Fruit fly (Drosophila melanogaster): Measurements from ENCODE around the gene CG16989.

The CG16989 gene

DNA sequence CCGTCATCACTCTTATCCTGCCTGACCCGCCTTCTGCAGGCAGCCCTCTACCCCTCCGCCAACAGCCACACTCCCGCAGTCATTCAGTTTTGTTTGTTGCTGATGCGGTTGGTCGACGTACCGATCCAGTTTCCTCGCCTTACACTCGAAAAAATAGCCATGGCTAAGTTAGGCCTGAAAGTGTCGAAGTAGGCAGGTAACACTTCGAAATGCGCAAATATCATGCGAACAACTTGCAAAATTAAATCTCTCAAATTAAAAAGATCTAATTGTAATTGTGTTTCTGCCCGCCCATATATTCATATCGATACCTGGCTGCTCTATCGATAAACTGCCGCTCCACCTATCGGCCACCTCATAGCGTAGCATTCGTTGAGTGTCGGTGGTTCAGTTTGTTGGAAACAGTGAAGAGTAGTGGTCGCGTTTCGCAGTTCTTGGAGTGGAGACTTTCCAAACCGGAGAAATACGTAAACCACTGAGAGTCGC, 23.3 kb upstream of the CG16989 start, which contains the start of gene fz3 (continued):
- peak; percentile 93 for TF ChIP-seq CG13287 (GFP tag; IDR thresholded peaks at IDR 0.05; ENCODE audit: partially characterized antibody)
- TF ChIP-seq CG34376 (GFP tag; optimal IDR thresholded peaks at IDR 0.05) = no peak
- peak; percentile 23 for TF ChIP-seq D19A (tag; optimal IDR thresholded peaks at IDR 0.05)
- TF ChIP-seq Asciz (GFP tag; optimal IDR thresholded peaks at IDR 0.05) = no peak
- no peak for TF ChIP-seq gsb (GFP tag; IDR thresholded peaks at IDR 0.05)
- no peak for TF ChIP-seq CG10147 (GFP tag; optimal IDR thresholded peaks at IDR 0.05)
- TF ChIP-seq hb (GFP tag; IDR thresholded peaks at IDR 0.05; ENCODE audit: partially characterized antibody) = peak; percentile 75
- no peak for TF ChIP-seq Bteb2 (GFP tag; optimal IDR thresholded peaks at IDR 0.05)
- TF ChIP-seq lab (GFP tag; optimal IDR thresholded peaks at IDR 0.05) = peak; percentile 31
- TF ChIP-seq CG8944 (GFP tag; optimal IDR thresholded peaks at IDR 0.05) = no peak
- TF ChIP-seq gfzf (GFP tag; optimal IDR thresholded peaks at IDR 0.05) = peak; percentile 8
- no peak for TF ChIP-seq CG4360 (GFP tag; IDR thresholded peaks at IDR 0.05)
- TF ChIP-seq so (GFP tag; IDR thresholded peaks at IDR 0.05) = 0 out of 3 replicates have a peak, but pooled peaks have one; percentile 36
- no peak for TF ChIP-seq Hsf (GFP tag; optimal IDR thresholded peaks at IDR 0.05)
- no peak for TF ChIP-seq CG12155 (GFP tag; optimal IDR thresholded peaks at IDR 0.05)
- peak; percentile 20; the same call in 1 of the 2 replicates for TF ChIP-seq NFAT (GFP tag; IDR thresholded peaks at IDR 0.05)
- no peak for TF ChIP-seq yki (optimal IDR thresholded peaks at IDR 0.05)
- TF ChIP-seq CG15696 (tag; optimal IDR thresholded peaks at IDR 0.05) = no peak
- TF ChIP-seq CG7928 (GFP tag; optimal IDR thresholded peaks at IDR 0.05) = no peak
- TF ChIP-seq ken (GFP tag; IDR thresholded peaks at IDR 0.05) = no peak
- no peak for TF ChIP-seq CG16863 (GFP tag; optimal IDR thresholded peaks at IDR 0.05)
- TF ChIP-seq crol (GFP tag; IDR thresholded peaks at IDR 0.05) = peak; percentile 79
- TF ChIP-seq ttk (GFP tag; IDR thresholded peaks at IDR 0.05) = no peak
- TF ChIP-seq en (GFP tag; optimal IDR thresholded peaks at IDR 0.05) = no peak
- TF ChIP-seq vfl (GFP tag; optimal IDR thresholded peaks at IDR 0.05) = no peak
- no peak for TF ChIP-seq Hr78 (GFP tag; optimal IDR thresholded peaks at IDR 0.05)
- peak; percentile 37 for TF ChIP-seq nmo (GFP tag; optimal IDR thresholded peaks at IDR 0.05)
- no peak for TF ChIP-seq HHEX (GFP tag; optimal IDR thresholded peaks at IDR 0.05)
- no peak for TF ChIP-seq CG1529 (GFP tag; optimal IDR thresholded peaks at IDR 0.05)
- no peak for TF ChIP-seq CG6254 (GFP tag; optimal IDR thresholded peaks at IDR 0.05)
- TF ChIP-seq CG4730 (GFP tag; IDR thresholded peaks at IDR 0.05) = no peak
- peak; percentile 13 for TF ChIP-seq CG2678 (tag; optimal IDR thresholded peaks at IDR 0.05)
- TF ChIP-seq HLH54F (GFP tag; optimal IDR thresholded peaks at IDR 0.05) = no peak
- TF ChIP-seq sima (GFP tag; optimal IDR thresholded peaks at IDR 0.05) = no peak
- TF ChIP-seq CG8290 (GFP tag; optimal IDR thresholded peaks at IDR 0.05) = no peak
- peak in 1 of 2 experiments; percentile 76 for TF ChIP-seq CG8290 (tag; optimal IDR thresholded peaks at IDR 0.05)
- no peak for TF ChIP-seq CG11560 (tag; IDR thresholded peaks at IDR 0.05)
- TF ChIP-seq CG2712 (tag; optimal IDR thresholded peaks at IDR 0.05) = peak; percentile 52
- TF ChIP-seq sisA (GFP tag; IDR thresholded peaks at IDR 0.05) = no peak
- no peak for TF ChIP-seq BtbVII (GFP tag; optimal IDR thresholded peaks at IDR 0.05)
- no peak for TF ChIP-seq dysf (GFP tag; IDR thresholded peaks at IDR 0.05)
- TF ChIP-seq rib (GFP tag; IDR thresholded peaks at IDR 0.05) = no peak
- TF ChIP-seq CG15514 (GFP tag; optimal IDR thresholded peaks at IDR 0.05) = peak; percentile 71
- TF ChIP-seq zfh1 (GFP tag; IDR thresholded peaks at IDR 0.05) = no peak
- no peak for TF ChIP-seq gce (GFP tag; IDR thresholded peaks at IDR 0.05)
- no peak for TF ChIP-seq CG6765 (GFP tag; optimal IDR thresholded peaks at IDR 0.05)
- no peak for TF ChIP-seq CG1832 (GFP tag; optimal IDR thresholded peaks at IDR 0.05)
- TF ChIP-seq tna (GFP tag; IDR thresholded peaks at IDR 0.05; ENCODE audit: partially characterized antibody) = peak; percentile 82
- no peak for TF ChIP-seq Pdp1 (GFP tag; optimal IDR thresholded peaks at IDR 0.05)
- TF ChIP-seq prd (optimal IDR thresholded peaks at IDR 0.05) = no peak
- no peak for TF ChIP-seq prd (GFP tag; IDR thresholded peaks at IDR 0.05)
- TF ChIP-seq cg (GFP tag; optimal IDR thresholded peaks at IDR 0.05) = no peak
